Worm (Caenorhabditis elegans) whole organism, L1 larva: ENCODE results near the gene Y45F10C.1.
A peak's percentile ranks its signal among the peaks of the same experiment; 100 is the strongest.

Experiments used
- F16B12.6 ChIP-seq: fragments of 150-350 bp; optimal IDR thresholded peaks from 2 replicates; lab custom pipeline; 2014; ENCODE audit warnings: missing biosample characterization, missing genetic modification characterization
- lsy-2 ChIP-seq, 2 experiments: fragments of 150-350 bp; optimal IDR thresholded peaks; 2 replicates each; lab custom pipeline; 2014; ENCODE audit warnings: missing biosample characterization in 2 of 2, missing genetic modification characterization in 2 of 2
- pqm-1 ChIP-seq: sonication (generic microtip); optimal IDR thresholded peaks from 3 replicates; lab custom pipeline; 2017; ENCODE audit warnings: missing biosample characterization, missing genetic modification characterization

ce11 chrIV:13703828-13704425 lies 44.6 kb upstream of the Y45F10C.1 start, which contains the start of gene tlp-1:
- TF ChIP-seq F16B12.6 (no peak), lsy-2 (tag; optimal IDR thresholded peaks at IDR 0.05; lab: Kevin White, UChicago) (peak; percentile 41 to 73), pqm-1 (tag; lab: Kevin White, UChicago) (no peak)
